Worm (Caenorhabditis elegans): ENCODE data around the gene unc-3.

DNA sequence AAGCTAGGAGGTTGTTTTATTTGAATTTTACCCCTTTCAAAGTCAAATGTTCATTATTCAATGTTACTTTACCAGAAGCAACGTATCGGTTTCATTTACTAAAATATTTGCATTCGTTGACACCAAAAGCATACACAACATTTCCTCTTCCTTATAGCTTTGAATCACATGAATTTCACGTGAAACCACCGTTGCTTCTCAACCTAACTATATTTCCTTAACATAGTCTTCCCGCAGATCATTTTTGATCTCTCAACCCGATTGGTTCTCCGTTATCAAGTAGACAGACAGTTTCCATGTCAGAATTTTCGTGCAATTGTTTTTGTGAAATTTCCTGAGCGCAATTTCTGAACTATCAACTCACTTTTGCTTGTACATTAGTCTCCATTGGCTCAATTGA is 36.6 kb downstream of the unc-3 start:
- TF ChIP-seq ama-1 (optimal IDR thresholded peaks at IDR 0.05) = no peak
- no peak for TF ChIP-seq ama-1 (GFP tag; optimal IDR thresholded peaks at IDR 0.05)
- no peak for TF ChIP-seq ccch-3 (GFP tag; optimal IDR thresholded peaks at IDR 0.05)
- TF ChIP-seq hrde-1 (tag; optimal IDR thresholded peaks at IDR 0.05; ENCODE audit: borderline replicate concordance) = no peak
- TF ChIP-seq sptf-2 (GFP tag; optimal IDR thresholded peaks at IDR 0.05) = no peak
- no peak for TF ChIP-seq B0035.1 (tag; optimal IDR thresholded peaks at IDR 0.05)
- TF ChIP-seq D2030.7 (GFP tag; IDR thresholded peaks at IDR 0.05) = no peak
- no peak for TF ChIP-seq attf-3 (GFP tag; conservative IDR thresholded peaks at IDR 0.05)
- TF ChIP-seq sea-2 (GFP tag; IDR thresholded peaks at IDR 0.05) = no peak
- no peak for TF ChIP-seq pha-4 (tag; optimal IDR thresholded peaks at IDR 0.05)
- no peak for TF ChIP-seq hlh-12 (tag; optimal IDR thresholded peaks at IDR 0.05)
